Fruit fly (Drosophila melanogaster) whole organism, wandering third instar larva: ENCODE data around the gene Cdc6.

Experiments used
- CG32264 ChIP-seq: fragments of 200-800 bp; sonication (Bioruptor generic); optimal IDR thresholded peaks from 2 replicates; lab custom pipeline; 2016; ENCODE audit warnings: missing biosample characterization, missing genetic modification characterization
- CG9705 ChIP-seq: fragments of 200-800 bp; sonication (Bioruptor generic); optimal IDR thresholded peaks from 2 replicates; lab custom pipeline; 2018; ENCODE audit warnings: missing biosample characterization, mild to moderate bottlenecking, missing genetic modification characterization
- CrebA ChIP-seq: fragments of 200-800 bp; sonication (Bioruptor generic); optimal IDR thresholded peaks from 2 replicates; lab custom pipeline; 2016; ENCODE audit warnings: missing biosample characterization, mild to moderate bottlenecking, missing genetic modification characterization, borderline replicate concordance
- Dfd ChIP-seq: fragments of >200 bp; optimal IDR thresholded peaks from 2 replicates; lab custom pipeline; 2017; ENCODE audit warnings: missing biosample characterization, missing genetic modification characterization
- Dif ChIP-seq: fragments of 200-275, 200-300 bp; sonication (Bioruptor generic); optimal IDR thresholded peaks from 2 replicates; lab custom pipeline; 2018; ENCODE audit warnings: missing biosample characterization, missing genetic modification characterization; ENCODE audit not compliant: partially characterized antibody
- GATAd ChIP-seq: sonication (Bioruptor generic); optimal IDR thresholded peaks from 2 replicates; lab custom pipeline; 2016; ENCODE audit warnings: missing biosample characterization, missing genetic modification characterization
- HLH106 ChIP-seq: fragments of 200-800 bp; optimal IDR thresholded peaks from 3 replicates; lab custom pipeline; 2019; ENCODE audit warnings: missing biosample characterization, mild to moderate bottlenecking, missing genetic modification characterization, moderate library complexity
- Hnf4 ChIP-seq: fragments of 200-800 bp; sonication (Bioruptor generic); optimal IDR thresholded peaks from 2 replicates; lab custom pipeline; 2016; ENCODE audit warnings: missing biosample characterization, mild to moderate bottlenecking, missing genetic modification characterization
- Hr78 ChIP-seq: fragments of >200 bp; optimal IDR thresholded peaks from 2 replicates; lab custom pipeline; 2017; ENCODE audit warnings: missing biosample characterization, missing genetic modification characterization
- Hr83 ChIP-seq: fragments of 200-300 bp; sonication (Bioruptor generic); optimal IDR thresholded peaks from 2 replicates; lab custom pipeline; 2016; ENCODE audit warnings: missing biosample characterization, mild to moderate bottlenecking, missing genetic modification characterization, moderate library complexity; ENCODE audit not compliant: poor library complexity, severe bottlenecking
- Jra ChIP-seq: sonication (Bioruptor generic); optimal IDR thresholded peaks from 2 replicates; lab custom pipeline; 2016; ENCODE audit warnings: missing biosample characterization, missing genetic modification characterization
- Mio ChIP-seq: sonication (Bioruptor generic); optimal IDR thresholded peaks from 2 replicates; lab custom pipeline; 2016; ENCODE audit warnings: missing biosample characterization, missing genetic modification characterization
- N ChIP-seq: fragments of >200 bp; optimal IDR thresholded peaks from 2 replicates; lab custom pipeline; 2018; ENCODE audit warnings: missing biosample characterization, missing external identifiers, missing genetic modification characterization
- OdsH ChIP-seq: fragments of 200-800 bp; sonication (Bioruptor generic); optimal IDR thresholded peaks from 2 replicates; lab custom pipeline; 2016; ENCODE audit warnings: missing biosample characterization, mild to moderate bottlenecking, missing genetic modification characterization
- Rel ChIP-seq, 2 experiments: fragments of 200-800 bp; sonication (Bioruptor generic) in 1 of 2; optimal IDR thresholded peaks; 2 replicates in 1 of 2; 3 replicates in 1 of 2; lab custom pipeline; 2016 to 2019; ENCODE audit warnings: mild to moderate bottlenecking in 2 of 2, missing biosample characterization in 2 of 2, missing genetic modification characterization in 2 of 2, moderate library complexity in 1 of 2
- Sp1 ChIP-seq: fragments of 200-800 bp; sonication (Bioruptor generic); optimal IDR thresholded peaks from 3 replicates; lab custom pipeline; 2019; ENCODE audit warnings: missing biosample characterization, mild to moderate bottlenecking, missing genetic modification characterization, moderate library complexity
- Vsx2 ChIP-seq: fragments of 200-300, 225-300 bp; sonication (Bioruptor generic); optimal IDR thresholded peaks from 2 replicates; lab custom pipeline; 2018; ENCODE audit warnings: missing biosample characterization, missing genetic modification characterization; ENCODE audit not compliant: partially characterized antibody
- br ChIP-seq: fragments of 200-800 bp; sonication (Bioruptor generic); optimal IDR thresholded peaks from 2 replicates; lab custom pipeline; 2016; ENCODE audit warnings: missing biosample characterization, missing genetic modification characterization
- brk ChIP-seq: fragments of 200-800 bp; sonication (Bioruptor generic); optimal IDR thresholded peaks from 2 replicates; lab custom pipeline; 2016; ENCODE audit warnings: missing biosample characterization, mild to moderate bottlenecking, missing genetic modification characterization
- dl ChIP-seq, 2 experiments: fragments of 175-275, 200-275 bp in 1 of 2; fragments of 200-275 bp in 1 of 2; sonication (Bioruptor generic); optimal IDR thresholded peaks; lab custom pipeline; 2018; ENCODE audit warnings: mild to moderate bottlenecking in 2 of 2, missing biosample characterization in 2 of 2, missing genetic modification characterization in 2 of 2, moderate library complexity in 2 of 2; ENCODE audit not compliant: partially characterized antibody in 2 of 2, insufficient read depth in 1 of 2
- dmrt93B ChIP-seq: fragments of 200-800 bp; sonication (Bioruptor generic); optimal IDR thresholded peaks from 2 replicates; lab custom pipeline; 2018; ENCODE audit warnings: missing biosample characterization, mild to moderate bottlenecking, missing genetic modification characterization
- dsf ChIP-seq: sonication (Bioruptor generic); optimal IDR thresholded peaks from 2 replicates; lab custom pipeline; 2016; ENCODE audit warnings: missing biosample characterization, missing genetic modification characterization, borderline replicate concordance
- ey ChIP-seq: fragments of 200-800 bp; sonication (Bioruptor generic); optimal IDR thresholded peaks from 2 replicates; lab custom pipeline; 2016; ENCODE audit warnings: missing biosample characterization, missing genetic modification characterization
- foxo ChIP-seq, 2 experiments: fragments of 200-800 bp; sonication (Bioruptor generic); optimal IDR thresholded peaks; 2 replicates in 1 of 2; 3 replicates in 1 of 2; lab custom pipeline; 2016 to 2017; ENCODE audit warnings: missing biosample characterization in 2 of 2, missing genetic modification characterization in 2 of 2
- fru ChIP-seq: fragments of 200-800 bp; sonication (Bioruptor generic); optimal IDR thresholded peaks from 3 replicates; lab custom pipeline; 2016; ENCODE audit warnings: missing biosample characterization, mild to moderate bottlenecking, missing genetic modification characterization
- h ChIP-seq: fragments of 200-800 bp; sonication (Bioruptor generic); optimal IDR thresholded peaks from 3 replicates; lab custom pipeline; 2016; ENCODE audit warnings: missing biosample characterization, mild to moderate bottlenecking, missing genetic modification characterization
- jim ChIP-seq: fragments of 175-275, 200-325 bp; sonication (Bioruptor generic); optimal IDR thresholded peaks from 2 replicates; lab custom pipeline; 2016; ENCODE audit warnings: missing biosample characterization, mild to moderate bottlenecking, missing genetic modification characterization
- pan ChIP-seq: fragments of >200 bp; optimal IDR thresholded peaks from 2 replicates; lab custom pipeline; 2017
- psq ChIP-seq: fragments of 200-800 bp; sonication (Bioruptor generic); optimal IDR thresholded peaks from 3 replicates; lab custom pipeline; 2017; ENCODE audit warnings: missing biosample characterization, mild to moderate bottlenecking, missing genetic modification characterization, moderate library complexity
- rgr ChIP-seq: fragments of 200-800 bp; sonication (Bioruptor generic); optimal IDR thresholded peaks from 3 replicates; lab custom pipeline; 2016; ENCODE audit warnings: missing biosample characterization, mild to moderate bottlenecking, missing genetic modification characterization
- sage ChIP-seq: fragments of 200-800 bp; sonication (Bioruptor generic); optimal IDR thresholded peaks from 2 replicates; lab custom pipeline; 2016; ENCODE audit warnings: missing biosample characterization, mild to moderate bottlenecking, missing genetic modification characterization
- sv ChIP-seq: fragments of 200-800 bp; sonication (Bioruptor generic); optimal IDR thresholded peaks from 3 replicates; lab custom pipeline; 2016; ENCODE audit warnings: missing biosample characterization, missing genetic modification characterization
- tai ChIP-seq: sonication (Bioruptor generic); optimal IDR thresholded peaks from 2 replicates; lab custom pipeline; 2016; ENCODE audit warnings: missing biosample characterization, missing genetic modification characterization
- woc ChIP-seq: sonication (Bioruptor generic); optimal IDR thresholded peaks from 2 replicates; lab custom pipeline; 2016; ENCODE audit warnings: missing biosample characterization, mild to moderate bottlenecking, missing genetic modification characterization

Gene Cdc6

DNA sequence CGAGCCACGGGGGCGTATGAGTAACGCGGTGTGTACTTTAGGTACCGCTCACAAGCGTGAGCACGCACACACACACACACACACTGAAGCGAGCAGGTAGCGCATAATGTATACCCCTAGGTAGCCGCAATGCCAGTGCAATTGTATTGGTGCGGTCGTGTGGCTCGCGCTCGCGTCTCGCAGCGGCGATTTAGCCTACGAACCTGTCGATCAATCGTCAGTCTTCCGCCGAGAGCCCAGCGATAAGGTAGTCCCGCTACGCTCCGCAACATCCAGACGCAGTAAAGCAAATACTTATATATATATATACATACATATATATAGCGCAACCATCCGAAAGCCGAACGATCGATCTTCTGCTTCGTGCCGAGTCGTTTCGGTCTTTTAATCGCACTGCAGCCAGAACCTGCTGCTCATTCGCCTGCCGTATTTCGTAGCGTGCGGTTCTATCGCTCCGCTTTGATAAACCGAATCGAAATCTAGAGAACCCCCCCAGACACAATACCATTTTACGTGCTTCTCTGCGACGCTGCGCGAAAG lies 41.7 kb upstream of the Cdc6 start, which contains the start of gene hry:
TSS of gene hry (plus strand) at position 215 of the 540 bp plus-strand sequence.
- peak; percentile 62 for TF ChIP-seq woc (GFP tag; lab: Kevin White, UChicago)
- no peak for TF ChIP-seq Hr78
- peak; percentile 87 for TF ChIP-seq brk (GFP tag; lab: Kevin White, UChicago)
- TF ChIP-seq dmrt93B (GFP tag; lab: Kevin White, UChicago), result no peak
- no peak for TF ChIP-seq pan
- no peak for TF ChIP-seq GATAd
- TF ChIP-seq HLH106 (tag; lab: Kevin White, UChicago), result no peak
- TF ChIP-seq rgr (GFP tag; lab: Kevin White, UChicago), result peak; percentile 60
- TF ChIP-seq Jra (GFP tag; lab: Kevin White, UChicago), result peak; percentile 87
- TF ChIP-seq sv (GFP tag; lab: Kevin White, UChicago), result peak; percentile 0
- TF ChIP-seq foxo (GFP tag; optimal IDR thresholded peaks at IDR 0.05; lab: Kevin White, UChicago), result peak in 1 of 2 experiments; percentile 13
- peak; percentile 53 for TF ChIP-seq br (GFP tag; lab: Kevin White, UChicago)
- TF ChIP-seq Hnf4 (GFP tag; lab: Kevin White, UChicago), result peak; percentile 70
- peak; percentile 61 for TF ChIP-seq Vsx2
- TF ChIP-seq Dif (GFP tag; lab: Kevin White, UChicago), result peak; percentile 61
- TF ChIP-seq Rel (GFP tag; optimal IDR thresholded peaks at IDR 0.05; lab: Kevin White, UChicago), result peak; percentile 93
- peak; percentile 80 for TF ChIP-seq Rel (tag; optimal IDR thresholded peaks at IDR 0.05; lab: Kevin White, UChicago)
- peak; percentile 61 for TF ChIP-seq tai
- TF ChIP-seq Mio (GFP tag; lab: Kevin White, UChicago), result no peak
- peak; percentile 99 for TF ChIP-seq h (GFP tag; lab: Kevin White, UChicago)
- TF ChIP-seq sage (GFP tag; lab: Kevin White, UChicago), result peak; percentile 9
- TF ChIP-seq Hr83 (GFP tag; lab: Kevin White, UChicago), result peak; percentile 75
- peak; percentile 67 for TF ChIP-seq CrebA (GFP tag; lab: Kevin White, UChicago)
- no peak for TF ChIP-seq jim (GFP tag; lab: Kevin White, UChicago)
- no peak for TF ChIP-seq ey
- TF ChIP-seq CG32264 (GFP tag; lab: Kevin White, UChicago), result no peak
- TF ChIP-seq dl (GFP tag; optimal IDR thresholded peaks at IDR 0.05; lab: Kevin White, UChicago; ENCODE audit: insufficient read depth in 1 of 2, partially characterized antibody in 2 of 2), result peak; percentile 16 to 69
- TF ChIP-seq Dfd (GFP tag; lab: Kevin White, UChicago), result no peak
- peak; percentile 65 for TF ChIP-seq Sp1 (GFP tag; lab: Kevin White, UChicago)
- peak; percentile 68 for TF ChIP-seq OdsH (GFP tag; lab: Kevin White, UChicago)
- TF ChIP-seq psq (GFP tag; lab: Kevin White, UChicago), result peak; percentile 20
- TF ChIP-seq fru (GFP tag; lab: Kevin White, UChicago), result peak; percentile 28
- no peak for TF ChIP-seq N (GFP tag; lab: Kevin White, UChicago)
- no peak for TF ChIP-seq dsf (GFP tag; lab: Kevin White, UChicago)

dm6 chr3L:8675029-8675544 lies 41.2 kb upstream of the Cdc6 start:
- peak; percentile 69 for TF ChIP-seq br (GFP tag; lab: Kevin White, UChicago)
- no peak for TF ChIP-seq Hr78
- peak in 1 of 2 experiments; percentile 21 for TF ChIP-seq foxo (GFP tag; optimal IDR thresholded peaks at IDR 0.05; lab: Kevin White, UChicago)
- TF ChIP-seq CG9705 (GFP tag; lab: Kevin White, UChicago), result peak; percentile 9
- TF ChIP-seq HLH106 (tag; lab: Kevin White, UChicago), result no peak
- no peak for TF ChIP-seq tai
- TF ChIP-seq dmrt93B (GFP tag; lab: Kevin White, UChicago), result peak; percentile 18
- no peak for TF ChIP-seq Rel (GFP tag; optimal IDR thresholded peaks at IDR 0.05; lab: Kevin White, UChicago)
- TF ChIP-seq Rel (tag; optimal IDR thresholded peaks at IDR 0.05; lab: Kevin White, UChicago), result peak; percentile 100
- no peak for TF ChIP-seq pan
- peak; percentile 56 for TF ChIP-seq fru (GFP tag; lab: Kevin White, UChicago)
